Worm (Caenorhabditis elegans) whole organism, mixed stage, embryonic: ENCODE results near the gene oac-21.
A peak's percentile ranks its signal among the peaks of the same experiment; 100 is the strongest.

Experiments
- M03D4.4 ChIP-seq: sonication (generic microtip); optimal IDR thresholded peaks from 2 replicates; lab custom pipeline; 2017; ENCODE audit warnings: mild to moderate bottlenecking, missing genetic modification characterization, missing compliant biosample characterization
- bed-3 ChIP-seq: fragments of 200-800 bp; sonication (Bioruptor generic); optimal IDR thresholded peaks from 3 replicates; lab custom pipeline; 2018; ENCODE audit warnings: mild to moderate bottlenecking, missing genetic modification characterization, moderate library complexity, missing compliant biosample characterization
- blmp-1 ChIP-seq: fragments of 150-350 bp; optimal IDR thresholded peaks from 2 replicates; lab custom pipeline; 2014; ENCODE audit warnings: missing biosample characterization, missing genetic modification characterization
- ceh-83 ChIP-seq: fragments of 200-800 bp; sonication (Bioruptor generic); optimal IDR thresholded peaks from 2 replicates; lab custom pipeline; 2018; ENCODE audit warnings: mild to moderate bottlenecking, missing genetic modification characterization, missing compliant biosample characterization
- ces-1 ChIP-seq: fragments of 150-350 bp; optimal IDR thresholded peaks from 2 replicates; lab custom pipeline; 2014; ENCODE audit warnings: missing biosample characterization, missing genetic modification reagents, missing genetic modification characterization
- cnd-1 ChIP-seq: fragments of 200-800 bp; sonication (Bioruptor generic); optimal IDR thresholded peaks from 2 replicates; lab custom pipeline; 2018; ENCODE audit warnings: mild to moderate bottlenecking, missing genetic modification characterization, missing compliant biosample characterization
- drap-1 ChIP-seq: fragments of 200-800 bp; sonication (Bioruptor generic); optimal IDR thresholded peaks from 3 replicates; lab custom pipeline; 2018; ENCODE audit warnings: mild to moderate bottlenecking, missing genetic modification characterization, missing compliant biosample characterization
- elt-1 ChIP-seq: sonication (generic microtip); optimal IDR thresholded peaks from 2 replicates; lab custom pipeline; 2017; ENCODE audit warnings: missing genetic modification characterization, mild to moderate bottlenecking, missing compliant biosample characterization, antibody characterized with exemption, moderate library complexity, borderline replicate concordance; ENCODE audit not compliant: insufficient read depth
- elt-3 ChIP-seq: fragments of 150-350 bp; optimal IDR thresholded peaks from 2 replicates; lab custom pipeline; 2014; ENCODE audit warnings: missing biosample characterization, missing genetic modification characterization
- flh-1 ChIP-seq: fragments of 200-800 bp; sonication (Bioruptor generic); optimal IDR thresholded peaks from 2 replicates; lab custom pipeline; 2018; ENCODE audit warnings: mild to moderate bottlenecking, missing genetic modification characterization, moderate library complexity, missing compliant biosample characterization
- ham-2 ChIP-seq: fragments of 200-800 bp; sonication (Bioruptor generic); optimal IDR thresholded peaks from 2 replicates; lab custom pipeline; 2018; ENCODE audit warnings: mild to moderate bottlenecking, missing genetic modification characterization, missing compliant biosample characterization
- hlh-1 ChIP-seq: fragments of 150-350 bp; optimal IDR thresholded peaks from 2 replicates; lab custom pipeline; 2014; ENCODE audit warnings: missing biosample characterization, missing genetic modification reagents, missing genetic modification characterization
- lin-13 ChIP-seq: fragments of 150-350 bp; optimal IDR thresholded peaks from 2 replicates; lab custom pipeline; 2014; ENCODE audit warnings: missing biosample characterization, missing genetic modification characterization
- lin-32 ChIP-seq: fragments of 200-800 bp; sonication (Bioruptor generic); optimal IDR thresholded peaks from 2 replicates; lab custom pipeline; 2018; ENCODE audit warnings: mild to moderate bottlenecking, missing genetic modification characterization, missing compliant biosample characterization
- lsy-2 ChIP-seq: fragments of 150-350 bp; optimal IDR thresholded peaks from 2 replicates; lab custom pipeline; 2014; ENCODE audit warnings: missing biosample characterization, missing genetic modification characterization
- mab-5 ChIP-seq: fragments of 150-350 bp; optimal IDR thresholded peaks from 2 replicates; lab custom pipeline; 2014; ENCODE audit warnings: missing biosample characterization, missing genetic modification characterization
- mep-1 ChIP-seq: fragments of 150-350 bp; optimal IDR thresholded peaks from 2 replicates; lab custom pipeline; 2017; ENCODE audit warnings: missing biosample characterization, missing genetic modification reagents, missing genetic modification characterization, inconsistent platforms
- mls-2 ChIP-seq: sonication (generic microtip); optimal IDR thresholded peaks from 2 replicates; lab custom pipeline; 2016; ENCODE audit warnings: mild to moderate bottlenecking, missing genetic modification characterization, moderate library complexity, missing compliant biosample characterization
- nhr-12 ChIP-seq: fragments of 150-350 bp; optimal IDR thresholded peaks from 2 replicates; lab custom pipeline; 2014; ENCODE audit warnings: missing biosample characterization, missing genetic modification characterization
- nhr-2 ChIP-seq: fragments of 150-350 bp; optimal IDR thresholded peaks from 2 replicates; lab custom pipeline; 2014; ENCODE audit warnings: missing biosample characterization, missing genetic modification characterization
- nhr-237 ChIP-seq: fragments of 150-350 bp; optimal IDR thresholded peaks from 2 replicates; lab custom pipeline; 2014; ENCODE audit warnings: missing biosample characterization, missing genetic modification characterization
- nhr-28 ChIP-seq: fragments of 150-350 bp; optimal IDR thresholded peaks from 2 replicates; lab custom pipeline; 2014; ENCODE audit warnings: missing biosample characterization, missing genetic modification characterization
- pha-4 ChIP-seq: fragments of 150-350 bp; optimal IDR thresholded peaks from 2 replicates; lab custom pipeline; 2018; ENCODE audit warnings: missing biosample characterization, missing genetic modification reagents, missing genetic modification characterization
- sem-2 ChIP-seq: fragments of 200-800 bp; sonication (Bioruptor generic); optimal IDR thresholded peaks from 2 replicates; lab custom pipeline; 2018; ENCODE audit warnings: mild to moderate bottlenecking, missing genetic modification characterization, missing compliant biosample characterization
- snpc-4 ChIP-seq: fragments of 150-350 bp; optimal IDR thresholded peaks from 2 replicates; lab custom pipeline; 2014; ENCODE audit warnings: missing biosample characterization, missing genetic modification characterization
- sptf-1 ChIP-seq: sonication (generic microtip); optimal IDR thresholded peaks from 2 replicates; lab custom pipeline; 2017; ENCODE audit warnings: mild to moderate bottlenecking, missing genetic modification characterization, moderate library complexity, missing compliant biosample characterization
- unc-39 ChIP-seq: fragments of 150-350 bp; optimal IDR thresholded peaks from 2 replicates; lab custom pipeline; 2014; ENCODE audit warnings: missing biosample characterization, missing genetic modification characterization
- zip-8 ChIP-seq: fragments of 150-350 bp; optimal IDR thresholded peaks from 2 replicates; lab custom pipeline; 2014; ENCODE audit warnings: missing biosample characterization, missing genetic modification characterization
- ztf-11 ChIP-seq: fragments of 150-350 bp; optimal IDR thresholded peaks from 2 replicates; lab custom pipeline; 2014; ENCODE audit warnings: missing biosample characterization, missing genetic modification characterization

The oac-21 gene

ce11 chrIV:3867252-3867651, 21.8 kb upstream of the oac-21 start, which contains the start of gene F37C4.4:
Gene F37C4.4, plus strand, starts transcription at chrIV:3867309.
- TF ChIP-seq ces-1, result no peak
- peak; percentile 40 for TF ChIP-seq elt-1 (tag; lab: Kevin White, UChicago)
- no peak for TF ChIP-seq flh-1 (GFP tag; lab: Kevin White, UChicago)
- TF ChIP-seq unc-39 (tag; lab: Kevin White, UChicago), result no peak
- no peak for TF ChIP-seq hlh-1 (tag; lab: Kevin White, UChicago)
- TF ChIP-seq mls-2, result no peak
- no peak for TF ChIP-seq ztf-11
- TF ChIP-seq blmp-1 (tag; lab: Kevin White, UChicago), result no peak
- no peak for TF ChIP-seq lin-13
- TF ChIP-seq sem-2 (GFP tag; lab: Kevin White, UChicago), result no peak
- TF ChIP-seq nhr-28 (tag; lab: Kevin White, UChicago), result no peak
- peak; percentile 36 for TF ChIP-seq ham-2 (GFP tag; lab: Kevin White, UChicago)
- TF ChIP-seq nhr-12 (tag; lab: Kevin White, UChicago), result no peak
- no peak for TF ChIP-seq cnd-1 (tag; lab: Kevin White, UChicago)
- no peak for TF ChIP-seq ceh-83 (GFP tag; lab: Kevin White, UChicago)

- no peak for TF ChIP-seq elt-3
- no peak for TF ChIP-seq lsy-2
- TF ChIP-seq, all 35 proteins: peak for 0
Measured at ce11 chrIV:3869875-3870274, 19.2 kb upstream of the oac-21 start.

ce11 chrIV:3873195-3873594, 15.9 kb upstream of the oac-21 start:
- no peak for TF ChIP-seq nhr-237 (tag; lab: Kevin White, UChicago)
- TF ChIP-seq ham-2 (GFP tag; lab: Kevin White, UChicago), result no peak

- TF ChIP-seq mep-1 (tag; lab: Kevin White, UChicago), result no peak
- TF ChIP-seq bed-3 (GFP tag; lab: Kevin White, UChicago), result no peak
- no peak for TF ChIP-seq ces-1
- TF ChIP-seq cnd-1 (tag; lab: Kevin White, UChicago), result no peak
- TF ChIP-seq lsy-2, result no peak
- TF ChIP-seq ztf-11, result no peak
- no peak for TF ChIP-seq elt-1 (tag; lab: Kevin White, UChicago)
- no peak for TF ChIP-seq lin-13
- no peak for TF ChIP-seq ceh-83 (GFP tag; lab: Kevin White, UChicago)
- no peak for TF ChIP-seq pha-4 (tag; lab: Kevin White, UChicago)
- TF ChIP-seq blmp-1 (tag; lab: Kevin White, UChicago), result no peak
Measured at ce11 chrIV:3873706-3874105, 15.4 kb upstream of the oac-21 start, which contains the start of gene F37C4.5. Gene F37C4.5, minus strand, starts transcription at chrIV:3873806.

- TF ChIP-seq sptf-1 (tag; lab: Kevin White, UChicago) (peak; percentile 18), lsy-2 (no peak), ceh-83 (GFP tag; lab: Kevin White, UChicago) (peak; percentile 34)
Measured at ce11 chrIV:3874417-3874816, 14.6 kb upstream of the oac-21 start.

ce11 chrIV:3875260-3875659, 13.8 kb upstream of the oac-21 start:
- TF ChIP-seq nhr-12 (tag; lab: Kevin White, UChicago) (no peak), mep-1 (tag; lab: Kevin White, UChicago) (no peak), elt-3 (no peak), nhr-237 (tag; lab: Kevin White, UChicago) (no peak), zip-8 (no peak), mab-5 (tag; lab: Kevin White, UChicago) (no peak), M03D4.4 (tag; lab: Kevin White, UChicago) (no peak), lin-32 (no peak), elt-1 (tag; lab: Kevin White, UChicago) (no peak), flh-1 (GFP tag; lab: Kevin White, UChicago) (no peak), blmp-1 (tag; lab: Kevin White, UChicago) (no peak), snpc-4 (tag; lab: Kevin White, UChicago) (no peak), drap-1 (GFP tag; lab: Kevin White, UChicago) (no peak), nhr-2 (no peak), nhr-28 (tag; lab: Kevin White, UChicago) (no peak), bed-3 (GFP tag; lab: Kevin White, UChicago) (no peak), sptf-1 (tag; lab: Kevin White, UChicago) (no peak)
